Fruit fly (Drosophila melanogaster) whole organism, embryonic: ENCODE data around the gene CG32299.

Experiments
- Abd-B ChIP-seq: fragments of 200-800 bp; sonication (Bioruptor generic); optimal IDR thresholded peaks from 2 replicates; lab custom pipeline; 2018; ENCODE audit warnings: missing biosample characterization, mild to moderate bottlenecking, missing genetic modification characterization, moderate library complexity
- Aef1 ChIP-seq: fragments of 200-800 bp; sonication (Bioruptor generic); IDR thresholded peaks from 3 replicates; pipeline ENCODE4 v1.3.6; 2022; ENCODE audit warnings: missing biosample characterization, missing genetic modification characterization
- CG10321 ChIP-seq: fragments of 200-800 bp; sonication (Bioruptor generic); IDR thresholded peaks from 2 replicates; pipeline ENCODE4 v1.3.6; 2022; ENCODE audit warnings: missing biosample characterization, missing genetic modification characterization
- CG11504 ChIP-seq: fragments of 200-800 bp; sonication (Bioruptor generic); optimal IDR thresholded peaks from 3 replicates; lab custom pipeline; 2019; ENCODE audit warnings: missing biosample characterization, mild to moderate bottlenecking, missing genetic modification characterization, moderate library complexity
- CG11695 ChIP-seq: fragments of 200-800 bp; sonication (Bioruptor generic); IDR thresholded peaks from 3 replicates; pipeline ENCODE4 v1.3.6; 2022; ENCODE audit warnings: missing biosample characterization, missing genetic modification characterization
- CG15269 ChIP-seq: fragments of 200-800 bp; sonication (Bioruptor generic); optimal IDR thresholded peaks from 2 replicates; lab custom pipeline; 2018; ENCODE audit warnings: missing biosample characterization, mild to moderate bottlenecking, missing genetic modification characterization, moderate library complexity
- CG1529 ChIP-seq: fragments of 200-800 bp; sonication (Bioruptor generic); optimal IDR thresholded peaks from 3 replicates; lab custom pipeline; 2018; ENCODE audit warnings: missing biosample characterization, missing genetic modification characterization
- CG15479 ChIP-seq: fragments of 200-800 bp; sonication (Bioruptor generic); optimal IDR thresholded peaks from 3 replicates; lab custom pipeline; 2019; ENCODE audit warnings: missing biosample characterization, mild to moderate bottlenecking, missing genetic modification characterization, moderate library complexity
- CG2202 ChIP-seq: fragments of 200-800 bp; sonication (Bioruptor generic); optimal IDR thresholded peaks from 2 replicates; lab custom pipeline; 2018; ENCODE audit warnings: missing biosample characterization, mild to moderate bottlenecking, missing genetic modification characterization
- CG2712 ChIP-seq: fragments of 200-800 bp; optimal IDR thresholded peaks from 3 replicates; lab custom pipeline; 2019; ENCODE audit warnings: missing biosample characterization, mild to moderate bottlenecking, missing genetic modification characterization, moderate library complexity
- CG30431 ChIP-seq: fragments of 200-800 bp; sonication (Bioruptor generic); optimal IDR thresholded peaks from 2 replicates; lab custom pipeline; 2017; ENCODE audit warnings: missing biosample characterization, missing genetic modification characterization
- CG3407 ChIP-seq: fragments of 200-800 bp; sonication (Bioruptor generic); optimal IDR thresholded peaks from 2 replicates; lab custom pipeline; 2018; ENCODE audit warnings: missing biosample characterization, mild to moderate bottlenecking, missing genetic modification characterization
- CG34422 ChIP-seq: fragments of 200-800 bp; sonication (Bioruptor generic); IDR thresholded peaks from 3 replicates; pipeline ENCODE4 v1.3.6; 2022; ENCODE audit warnings: missing biosample characterization, missing genetic modification characterization
- CG9215 ChIP-seq: fragments of 200-800 bp; sonication (Bioruptor generic); IDR thresholded peaks from 2 replicates; pipeline ENCODE4 v1.3.6; 2022; ENCODE audit warnings: missing biosample characterization, missing genetic modification characterization
- CG9932 ChIP-seq: fragments of 200-800 bp; sonication (Bioruptor generic); IDR thresholded peaks from 2 replicates; pipeline ENCODE4 v1.3.6; 2022; ENCODE audit warnings: missing biosample characterization, missing genetic modification characterization
- CTCF ChIP-seq: fragments of 200-800 bp; sonication (Bioruptor generic); optimal IDR thresholded peaks from 2 replicates; lab custom pipeline; 2017; ENCODE audit warnings: missing biosample characterization, mild to moderate bottlenecking, missing genetic modification characterization, moderate library complexity
- Dad ChIP-seq: fragments of 200-800 bp; sonication (Bioruptor generic); optimal IDR thresholded peaks from 3 replicates; lab custom pipeline; 2016; ENCODE audit warnings: missing biosample characterization, missing genetic modification characterization
- Dip3 ChIP-seq: fragments of 200-800 bp; sonication (Bioruptor generic); optimal IDR thresholded peaks from 3 replicates; lab custom pipeline; 2016; ENCODE audit warnings: missing biosample characterization, missing genetic modification characterization
- Fer3 ChIP-seq: fragments of 200-800 bp; sonication (Bioruptor generic); optimal IDR thresholded peaks from 2 replicates; lab custom pipeline; 2018; ENCODE audit warnings: missing biosample characterization, mild to moderate bottlenecking, missing genetic modification characterization, moderate library complexity
- H15 ChIP-seq: fragments of 200-800 bp; sonication (Bioruptor generic); IDR thresholded peaks from 3 replicates; pipeline ENCODE4 v1.3.6; 2022; ENCODE audit warnings: missing biosample characterization, missing genetic modification characterization
- HLH3B ChIP-seq: fragments of 200-800 bp; sonication (Bioruptor generic); IDR thresholded peaks from 2 replicates; pipeline ENCODE4 v1.3.6; 2022; ENCODE audit warnings: missing biosample characterization, missing genetic modification characterization
- Hmr ChIP-seq: fragments of 200-800 bp; sonication (Bioruptor generic); optimal IDR thresholded peaks from 3 replicates; lab custom pipeline; 2017; ENCODE audit warnings: mild to moderate bottlenecking, missing biosample characterization, missing genetic modification reagents, missing genetic modification characterization
- Hmx ChIP-seq: fragments of 200-800 bp; sonication (Bioruptor generic); optimal IDR thresholded peaks from 2 replicates; lab custom pipeline; 2016; ENCODE audit warnings: missing biosample characterization, missing genetic modification characterization
- Lim3 ChIP-seq: fragments of 200-800 bp; sonication (Bioruptor generic); IDR thresholded peaks from 2 replicates; pipeline ENCODE4 v1.3.6; 2022; ENCODE audit warnings: missing biosample characterization, missing genetic modification characterization
- Mad ChIP-seq: fragments of 200-800 bp; sonication (Bioruptor generic); optimal IDR thresholded peaks from 2 replicates; lab custom pipeline; 2016; ENCODE audit warnings: missing biosample characterization, missing genetic modification characterization
- Mrtf ChIP-seq: fragments of 200-800 bp; sonication (Bioruptor generic); IDR thresholded peaks from 3 replicates; pipeline ENCODE4 v1.3.6; 2022; ENCODE audit warnings: missing biosample characterization, missing genetic modification characterization
- NC2β ChIP-seq: fragments of 200-800 bp; sonication (Bioruptor generic); optimal IDR thresholded peaks from 2 replicates; lab custom pipeline; 2016; ENCODE audit warnings: missing biosample characterization, missing genetic modification characterization
- NK7.1 ChIP-seq: fragments of 200-800 bp; sonication (Bioruptor generic); optimal IDR thresholded peaks from 3 replicates; lab custom pipeline; 2016; ENCODE audit warnings: missing biosample characterization, missing genetic modification characterization
- Optix ChIP-seq: fragments of 200-800 bp; sonication (Bioruptor generic); IDR thresholded peaks from 3 replicates; pipeline ENCODE4 v1.3.6; 2022; ENCODE audit warnings: missing biosample characterization, missing genetic modification characterization
- Pdp1 ChIP-seq, 2 experiments: fragments of 200-800 bp; sonication (Bioruptor generic); optimal IDR thresholded peaks; 3 replicates each; lab custom pipeline; 2016; ENCODE audit warnings: missing biosample characterization in 2 of 2, missing genetic modification characterization in 2 of 2, mild to moderate bottlenecking in 1 of 2, moderate library complexity in 1 of 2
- Sox102F ChIP-seq: fragments of 200-800 bp; sonication (Bioruptor generic); optimal IDR thresholded peaks from 2 replicates; lab custom pipeline; 2018; ENCODE audit warnings: missing biosample characterization, mild to moderate bottlenecking, missing genetic modification characterization, moderate library complexity
- bbx ChIP-seq: fragments of 200-800 bp; sonication (Bioruptor generic); IDR thresholded peaks from 2 replicates; pipeline ENCODE4 v1.3.6; 2022; ENCODE audit warnings: missing biosample characterization, missing genetic modification characterization; ENCODE audit not compliant: partially characterized antibody
- bcd ChIP-seq: fragments of 200-800 bp; sonication (Bioruptor generic); optimal IDR thresholded peaks from 2 replicates; lab custom pipeline; 2017; ENCODE audit warnings: missing biosample characterization, mild to moderate bottlenecking, missing genetic modification characterization
- bigmax ChIP-seq: fragments of 200-800 bp; sonication (Bioruptor generic); optimal IDR thresholded peaks from 2 replicates; lab custom pipeline; 2018; ENCODE audit warnings: missing biosample characterization, mild to moderate bottlenecking, missing genetic modification characterization
- bsh ChIP-seq, 2 experiments: fragments of 200-800 bp; sonication (Bioruptor generic); optimal IDR thresholded peaks; 2 replicates each; lab custom pipeline; 2017 to 2018; ENCODE audit warnings: mild to moderate bottlenecking in 2 of 2, missing biosample characterization in 2 of 2, missing genetic modification characterization in 2 of 2, moderate library complexity in 1 of 2
- crp ChIP-seq, 2 experiments: fragments of 200-800 bp; sonication (Bioruptor generic); optimal IDR thresholded peaks; 2 replicates in 1 of 2; 3 replicates in 1 of 2; lab custom pipeline; 2017; ENCODE audit warnings: missing biosample characterization in 2 of 2, missing genetic modification characterization in 2 of 2, mild to moderate bottlenecking in 1 of 2, moderate library complexity in 1 of 2
- cwo ChIP-seq: fragments of 200-800 bp; sonication (Bioruptor generic); optimal IDR thresholded peaks from 3 replicates; lab custom pipeline; 2017; ENCODE audit warnings: missing biosample characterization, missing genetic modification characterization, mild to moderate bottlenecking, moderate library complexity, missing genetic modification reagents
- da ChIP-seq: fragments of 200-800 bp; sonication (Bioruptor generic); optimal IDR thresholded peaks from 2 replicates; lab custom pipeline; 2016; ENCODE audit warnings: missing biosample characterization, missing genetic modification characterization
- exex ChIP-seq: fragments of 200-800 bp; sonication (Bioruptor generic); optimal IDR thresholded peaks from 4 replicates; lab custom pipeline; 2018; ENCODE audit warnings: missing biosample characterization, mild to moderate bottlenecking, missing genetic modification characterization, moderate library complexity
- grn ChIP-seq: fragments of 200-800 bp; sonication (Bioruptor generic); optimal IDR thresholded peaks from 3 replicates; lab custom pipeline; 2017; ENCODE audit warnings: missing biosample characterization, missing genetic modification characterization
- hth ChIP-seq: fragments of >200 bp; optimal IDR thresholded peaks from 2 replicates; lab custom pipeline; 2017; ENCODE audit warnings: inconsistent platforms
- insv ChIP-seq, 2 experiments: fragments of 200-800 bp; sonication (Bioruptor generic); optimal IDR thresholded peaks; 3 replicates each; lab custom pipeline; 2016 to 2018; ENCODE audit warnings: missing biosample characterization in 2 of 2, missing genetic modification characterization in 2 of 2
- kay ChIP-seq: fragments of 200-800 bp; sonication (Bioruptor generic); optimal IDR thresholded peaks from 2 replicates; lab custom pipeline; 2016; ENCODE audit warnings: missing biosample characterization, missing genetic modification characterization
- klu ChIP-seq: fragments of 200-800 bp; sonication (Bioruptor generic); IDR thresholded peaks from 2 replicates; pipeline ENCODE4 v1.3.6; 2022; ENCODE audit warnings: missing biosample characterization, missing genetic modification characterization
- nom ChIP-seq: fragments of 200-800 bp; sonication (Bioruptor generic); optimal IDR thresholded peaks from 2 replicates; lab custom pipeline; 2017; ENCODE audit warnings: missing biosample characterization, missing genetic modification characterization, mild to moderate bottlenecking, moderate library complexity, missing genetic modification reagents
- pan ChIP-seq, 4 experiments: fragments of >200 bp in 3 of 4; fragments of 200-800 bp in 1 of 4; sonication (Bioruptor generic) in 1 of 4; optimal IDR thresholded peaks in 3 of 4; IDR thresholded peaks in 1 of 4; 2 replicates each; pipeline versions ENCODE4 v1.3.6 to Lab custom; 2017 to 2022; ENCODE audit warnings: missing biosample characterization in 2 of 4, missing genetic modification characterization in 2 of 4, mixed read lengths in 1 of 4
- pho ChIP-seq: fragments of 200-800 bp; sonication (Bioruptor generic); optimal IDR thresholded peaks from 2 replicates; lab custom pipeline; 2016; ENCODE audit warnings: missing biosample characterization, missing genetic modification characterization
- repo ChIP-seq: fragments of 200-800 bp; sonication (Bioruptor generic); optimal IDR thresholded peaks from 2 replicates; lab custom pipeline; 2016; ENCODE audit warnings: missing biosample characterization, missing genetic modification characterization
- sim ChIP-seq: fragments of 200-800 bp; sonication (Bioruptor generic); IDR thresholded peaks from 2 replicates; pipeline ENCODE4 v1.3.6; 2022; ENCODE audit warnings: missing biosample characterization, missing genetic modification characterization
- sima ChIP-seq: fragments of 200-800 bp; sonication (Bioruptor generic); optimal IDR thresholded peaks from 2 replicates; lab custom pipeline; 2016; ENCODE audit warnings: missing biosample characterization, missing genetic modification characterization
- sisA ChIP-seq: fragments of 200-800 bp; sonication (Bioruptor generic); IDR thresholded peaks from 2 replicates; pipeline ENCODE4 v1.3.6; 2022; ENCODE audit warnings: missing biosample characterization, missing genetic modification characterization

Gene CG32299

dm6 chr3L:2371882-2372281, 18.9 kb downstream of the CG32299 start, which contains the start of the genes CG1317 and CG8993 (continued):
- TF ChIP-seq Sox102F (GFP tag; lab: Kevin White, UChicago) = peak; percentile 62
- TF ChIP-seq sisA = peak; percentile 54; the same call in 1 of the 2 replicates
- no peak for TF ChIP-seq Dad (GFP tag; lab: Kevin White, UChicago)
- TF ChIP-seq crp (GFP tag; optimal IDR thresholded peaks at IDR 0.05; lab: Kevin White, UChicago) = peak in 1 of 2 experiments; percentile 46
- peak; percentile 50 for TF ChIP-seq CG15269 (tag; lab: Kevin White, UChicago)
- TF ChIP-seq bcd (GFP tag; lab: Kevin White, UChicago) = no peak
- no peak for TF ChIP-seq da (GFP tag; lab: Kevin White, UChicago)
- TF ChIP-seq Dip3 (GFP tag; lab: Kevin White, UChicago) = no peak
- TF ChIP-seq CG34422 (GFP tag; lab: Robert Waterston, UW) = peak; percentile 64; the same call in 2 of the 3 replicates
- TF ChIP-seq Fer3 (tag; lab: Kevin White, UChicago) = peak; percentile 26
- TF ChIP-seq Hmr = peak; percentile 15
- no peak for TF ChIP-seq CG3407 (GFP tag; lab: Kevin White, UChicago)
- no peak for TF ChIP-seq Mad (GFP tag; lab: Kevin White, UChicago)
- peak; percentile 64 for TF ChIP-seq Abd-B (GFP tag; lab: Kevin White, UChicago)
- peak; percentile 63 for TF ChIP-seq exex (tag; lab: Kevin White, UChicago)
- TF ChIP-seq cwo (GFP tag; lab: Kevin White, UChicago) = no peak
- 0 out of 2 replicates have a peak, but pooled peaks have one; percentile 39 for TF ChIP-seq sim (GFP tag; lab: Robert Waterston, UW)
- TF ChIP-seq CTCF (GFP tag; lab: Kevin White, UChicago) = no peak
- TF ChIP-seq HLH3B (GFP tag; lab: Robert Waterston, UW) = 0 out of 2 replicates have a peak, but pooled peaks have one; percentile 22
- no peak for TF ChIP-seq sima (GFP tag; lab: Kevin White, UChicago)
- no peak for TF ChIP-seq Hmx (GFP tag; lab: Kevin White, UChicago)
- TF ChIP-seq Optix (GFP tag; lab: Robert Waterston, UW) = no peak
- TF ChIP-seq CG1529 (GFP tag; lab: Kevin White, UChicago) = no peak
- TF ChIP-seq CG15479 = no peak
- no peak for TF ChIP-seq H15 (GFP tag; lab: Robert Waterston, UW)
- TF ChIP-seq nom (GFP tag; lab: Kevin White, UChicago) = no peak
- TF ChIP-seq CG2202 = no peak
- no peak for TF ChIP-seq repo (GFP tag; lab: Kevin White, UChicago)
- no peak for TF ChIP-seq Mrtf (GFP tag; lab: Robert Waterston, UW)
- peak in 1 of 2 experiments; percentile 1 for TF ChIP-seq insv (GFP tag; optimal IDR thresholded peaks at IDR 0.05; lab: Kevin White, UChicago)
- peak; percentile 51; the same call in 1 of the 2 replicates for TF ChIP-seq CG9215 (GFP tag; lab: Robert Waterston, UW)
- peak; percentile 17 for TF ChIP-seq kay (GFP tag; lab: Kevin White, UChicago)
- no peak for TF ChIP-seq pho (GFP tag; lab: Kevin White, UChicago)
- TF ChIP-seq grn (GFP tag; lab: Kevin White, UChicago) = peak; percentile 45
- peak; percentile 76 for TF ChIP-seq CG2712 (tag; lab: Kevin White, UChicago)
- TF ChIP-seq CG30431 (GFP tag; lab: Kevin White, UChicago) = no peak
- TF ChIP-seq CG10321 (GFP tag; lab: Robert Waterston, UW) = no peak
- peak in 1 of 2 experiments; percentile 59 for TF ChIP-seq bsh (GFP tag; optimal IDR thresholded peaks at IDR 0.05; lab: Kevin White, UChicago)
- peak; percentile 74 for TF ChIP-seq CG9932 (GFP tag; lab: Robert Waterston, UW)
- TF ChIP-seq NK7.1 (GFP tag; lab: Kevin White, UChicago) = no peak
- no peak for TF ChIP-seq pan (optimal IDR thresholded peaks at IDR 0.05; lab: Kevin White, UChicago)
- no peak for TF ChIP-seq pan (GFP tag; optimal IDR thresholded peaks at IDR 0.05 in 1 of 2, IDR thresholded peaks at IDR 0.05 in 1 of 2)
- no peak for TF ChIP-seq hth (lab: Kevin White, UChicago)
- TF ChIP-seq Pdp1 (GFP tag; optimal IDR thresholded peaks at IDR 0.05; lab: Kevin White, UChicago) = no peak
- peak; percentile 84 for TF ChIP-seq Aef1 (GFP tag; lab: Robert Waterston, UW)
- 0 out of 2 replicates have a peak, but pooled peaks have one; percentile 47 for TF ChIP-seq bbx
- TF ChIP-seq bigmax (GFP tag; lab: Kevin White, UChicago) = no peak
- TF ChIP-seq CG11504 = no peak
- no peak; the same call in 1 of the 2 replicates for TF ChIP-seq klu (GFP tag; lab: Robert Waterston, UW)
- TF ChIP-seq NC2β (GFP tag; lab: Kevin White, UChicago) = no peak
- TF ChIP-seq CG11695 (GFP tag; lab: Robert Waterston, UW) = no peak
- no peak for TF ChIP-seq Lim3
